Worm (Caenorhabditis elegans) whole organism, L4 larva: ENCODE data around the gene gnrr-4.
A peak's percentile ranks its signal among the peaks of the same experiment; 100 is the strongest.

Experiments used
- F10B5.3 ChIP-seq: sonication (generic microtip); optimal IDR thresholded peaks from 2 replicates; lab custom pipeline; 2016; ENCODE audit warnings: mild to moderate bottlenecking, missing genetic modification characterization, missing compliant biosample characterization
- R02D3.7 ChIP-seq: fragments of 150-350 bp; sonication (generic microtip); optimal IDR thresholded peaks from 3 replicates; lab custom pipeline; 2014; ENCODE audit warnings: missing biosample characterization, missing genetic modification characterization
- aha-1 ChIP-seq: fragments of 150-350 bp; peaks from one replicate; lab custom pipeline; 2014; ENCODE audit warnings: missing biosample characterization, missing genetic modification characterization
- arid-1 ChIP-seq: fragments of 200-800 bp; sonication (Bioruptor generic); conservative IDR thresholded peaks from 2 replicates; pipeline ENCODE4 v1.3.6; 2022; ENCODE audit warnings: missing genetic modification reagents, missing genetic modification characterization, missing compliant biosample characterization
- ceh-32 ChIP-seq: sonication (generic microtip); optimal IDR thresholded peaks from 2 replicates; lab custom pipeline; 2016; ENCODE audit warnings: mild to moderate bottlenecking, missing genetic modification characterization, missing compliant biosample characterization; ENCODE audit not compliant: poor library complexity
- ceh-44 ChIP-seq: fragments of 200-800 bp; sonication (Bioruptor generic); IDR thresholded peaks from 2 replicates; pipeline ENCODE4 v1.3.6; 2022; ENCODE audit warnings: missing genetic modification reagents, missing genetic modification characterization, missing compliant biosample characterization
- ceh-82 ChIP-seq: sonication (generic microtip); optimal IDR thresholded peaks from 2 replicates; lab custom pipeline; 2017; ENCODE audit warnings: missing biosample characterization, missing genetic modification characterization
- cey-2 ChIP-seq: sonication (generic microtip); optimal IDR thresholded peaks from 3 replicates; lab custom pipeline; 2017; ENCODE audit warnings: missing genetic modification characterization, mild to moderate bottlenecking, missing compliant biosample characterization, antibody characterized with exemption, borderline replicate concordance; ENCODE audit not compliant: insufficient read depth
- dmd-6 ChIP-seq: fragments of 200-800 bp; sonication (Bioruptor generic); IDR thresholded peaks from 2 replicates; pipeline ENCODE4 v1.3.6; 2022; ENCODE audit warnings: missing genetic modification reagents, missing genetic modification characterization, missing compliant biosample characterization
- dve-1 ChIP-seq: sonication (generic microtip); optimal IDR thresholded peaks from 2 replicates; lab custom pipeline; 2017; ENCODE audit warnings: antibody characterized with exemption, mild to moderate bottlenecking, missing genetic modification characterization, missing compliant biosample characterization; ENCODE audit not compliant: insufficient read depth
- egl-27 ChIP-seq: sonication (generic microtip); optimal IDR thresholded peaks from 3 replicates; lab custom pipeline; 2017; ENCODE audit warnings: missing biosample characterization, missing genetic modification reagents, missing genetic modification characterization
- egl-43 ChIP-seq: fragments of 200-800 bp; sonication (Bioruptor generic); IDR thresholded peaks from 2 replicates; pipeline ENCODE4 v1.3.6; 2022; ENCODE audit warnings: missing genetic modification reagents, missing genetic modification characterization, missing compliant biosample characterization
- gei-8 ChIP-seq: fragments of 200-800 bp; sonication (Bioruptor generic); optimal IDR thresholded peaks from 2 replicates; lab custom pipeline; 2018; ENCODE audit warnings: mild to moderate bottlenecking, missing genetic modification characterization, missing compliant biosample characterization
- hlh-30 ChIP-seq: sonication (generic microtip); optimal IDR thresholded peaks from 2 replicates; lab custom pipeline; 2017; ENCODE audit warnings: antibody characterized with exemption, mild to moderate bottlenecking, missing genetic modification characterization, missing compliant biosample characterization; ENCODE audit not compliant: insufficient read depth
- hmg-1.1 ChIP-seq: fragments of 200-800 bp; sonication (Bioruptor generic); IDR thresholded peaks from 2 replicates; pipeline ENCODE4 v1.3.6; 2022; ENCODE audit warnings: missing genetic modification reagents, missing genetic modification characterization, missing compliant biosample characterization
- lin-1 ChIP-seq: fragments of 200-800 bp; sonication (Bioruptor generic); IDR thresholded peaks from 2 replicates; pipeline ENCODE4 v1.3.6; 2022; ENCODE audit warnings: missing genetic modification reagents, missing genetic modification characterization, missing compliant biosample characterization
- lin-15B ChIP-seq: fragments of 150-350 bp; sonication (generic microtip); optimal IDR thresholded peaks from 3 replicates; lab custom pipeline; 2014; ENCODE audit warnings: missing biosample characterization, missing genetic modification characterization
- lsy-2 ChIP-seq, 2 experiments: fragments of 150-350 bp in 1 of 2; sonication (generic microtip) in 1 of 2; optimal IDR thresholded peaks; 2 replicates each; lab custom pipeline; 2014 to 2017; ENCODE audit warnings: missing biosample characterization in 2 of 2, missing genetic modification characterization in 2 of 2
- mdt-29 ChIP-seq: fragments of 200-800 bp; sonication (Bioruptor generic); IDR thresholded peaks from 2 replicates; pipeline ENCODE4 v1.3.6; 2022; ENCODE audit warnings: missing genetic modification reagents, missing genetic modification characterization, missing compliant biosample characterization
- mep-1 ChIP-seq: fragments of 150-350 bp; sonication (generic microtip); optimal IDR thresholded peaks from 3 replicates; lab custom pipeline; 2014; ENCODE audit warnings: missing biosample characterization, missing genetic modification characterization
- mes-2 ChIP-seq: sonication (generic microtip); optimal IDR thresholded peaks from 2 replicates; lab custom pipeline; 2016; ENCODE audit warnings: missing genotype, mild to moderate bottlenecking, missing genetic modification characterization, missing compliant biosample characterization; ENCODE audit not compliant: poor library complexity, severe bottlenecking
- mxl-3 ChIP-seq: fragments of 200-800 bp; sonication (Bioruptor generic); optimal IDR thresholded peaks from 2 replicates; lab custom pipeline; 2018; ENCODE audit warnings: mild to moderate bottlenecking, missing genetic modification characterization, missing compliant biosample characterization
- nhr-237 ChIP-seq: sonication (generic microtip); optimal IDR thresholded peaks from 2 replicates; lab custom pipeline; 2017; ENCODE audit warnings: missing biosample characterization, missing genetic modification characterization
- nhr-25 ChIP-seq: sonication (generic microtip); optimal IDR thresholded peaks from 2 replicates; lab custom pipeline; 2017; ENCODE audit warnings: missing genetic modification characterization, mild to moderate bottlenecking, missing compliant biosample characterization, antibody characterized with exemption, moderate library complexity, borderline replicate concordance; ENCODE audit not compliant: insufficient read depth
- nhr-28 ChIP-seq: fragments of 150-350 bp; optimal IDR thresholded peaks from 2 replicates; lab custom pipeline; 2014; ENCODE audit warnings: missing biosample characterization, missing genetic modification characterization
- nhr-42 ChIP-seq: fragments of 200-800 bp; sonication (Bioruptor generic); IDR thresholded peaks from 2 replicates; pipeline ENCODE4 v1.3.6; 2022; ENCODE audit warnings: missing genetic modification characterization, missing compliant biosample characterization
- nhr-6 ChIP-seq: fragments of 150-350 bp; optimal IDR thresholded peaks from 2 replicates; lab custom pipeline; 2014; ENCODE audit warnings: missing biosample characterization, missing genetic modification characterization
- nhr-77 ChIP-seq: fragments of 150-350 bp; optimal IDR thresholded peaks from 2 replicates; lab custom pipeline; 2014; ENCODE audit warnings: missing biosample characterization, missing genetic modification characterization
- pha-4 ChIP-seq, 2 experiments: fragments of 150-350 bp in 1 of 2; fragments of 200-800 bp in 1 of 2; sonication (Bioruptor generic) in 1 of 2; IDR thresholded peaks in 1 of 2; optimal IDR thresholded peaks in 1 of 2; 2 replicates each; pipeline versions ENCODE4 v1.3.6 to Lab custom; 2014 to 2022; ENCODE audit warnings: missing genetic modification characterization in 2 of 2, missing genetic modification reagents in 2 of 2, missing biosample characterization in 1 of 2, missing compliant biosample characterization in 1 of 2
- pqm-1 ChIP-seq: sonication (generic microtip); optimal IDR thresholded peaks from 2 replicates; lab custom pipeline; 2017; ENCODE audit warnings: missing biosample characterization, missing genetic modification characterization
- saeg-2 ChIP-seq: fragments of 200-800 bp; sonication (Bioruptor generic); IDR thresholded peaks from 2 replicates; pipeline ENCODE4 v1.3.6; 2022; ENCODE audit warnings: missing genetic modification reagents, missing genetic modification characterization, missing compliant biosample characterization
- set-16 ChIP-seq: fragments of 200-800 bp; sonication (Bioruptor generic); IDR thresholded peaks from 2 replicates; pipeline ENCODE4 v1.3.6; 2022; ENCODE audit warnings: missing genetic modification reagents, missing genetic modification characterization, missing compliant biosample characterization
- snpc-1.2 ChIP-seq: fragments of 200-800 bp; sonication (Bioruptor generic); IDR thresholded peaks from 2 replicates; pipeline ENCODE4 v1.3.6; 2022; ENCODE audit warnings: missing genetic modification reagents, missing genetic modification characterization, missing compliant biosample characterization
- tag-97 ChIP-seq: fragments of 200-800 bp; sonication (Bioruptor generic); IDR thresholded peaks from 2 replicates; pipeline ENCODE4 v1.3.6; 2022; ENCODE audit warnings: missing genetic modification characterization, missing compliant biosample characterization
- tra-1 ChIP-seq: fragments of 200-800 bp; sonication (Bioruptor generic); IDR thresholded peaks from 2 replicates; pipeline ENCODE4 v1.3.6; 2022; ENCODE audit warnings: missing genetic modification reagents, missing genetic modification characterization, missing compliant biosample characterization
- unc-39 ChIP-seq: sonication (generic microtip); optimal IDR thresholded peaks from 2 replicates; lab custom pipeline; 2017; ENCODE audit warnings: missing biosample characterization, missing genetic modification characterization
- unc-62 ChIP-seq, 3 experiments: fragments of 150-350 bp in 1 of 3; sonication (generic microtip); optimal IDR thresholded peaks in 2 of 3; peaks in 1 of 3; 1 replicate in 1 of 3; 2 replicates in 2 of 3; lab custom pipeline; 2014 to 2017; ENCODE audit warnings: missing biosample characterization in 3 of 3, missing genetic modification characterization in 3 of 3, missing genetic modification reagents in 3 of 3, missing genotype in 1 of 3
- vab-7 ChIP-seq: fragments of 200-800 bp; sonication (Bioruptor generic); IDR thresholded peaks from 2 replicates; pipeline ENCODE4 v1.3.6; 2022; ENCODE audit warnings: missing genetic modification reagents, missing genetic modification characterization, missing compliant biosample characterization
- zip-2 ChIP-seq: fragments of 150-350 bp; optimal IDR thresholded peaks from 2 replicates; lab custom pipeline; 2014; ENCODE audit warnings: missing biosample characterization, missing genetic modification characterization
- ztf-7 ChIP-seq: fragments of 150-350 bp; optimal IDR thresholded peaks from 2 replicates; lab custom pipeline; 2014; ENCODE audit warnings: missing biosample characterization, missing genetic modification characterization

The gnrr-4 gene

ce11 chrX:5775804-5776252 lies 32.7 kb upstream of the gnrr-4 start (continued):
- peak; percentile 76 for TF ChIP-seq nhr-77 (tag; lab: Kevin White, UChicago)
- no peak for TF ChIP-seq egl-27
- TF ChIP-seq nhr-6 (tag; lab: Kevin White, UChicago): peak; percentile 69
- TF ChIP-seq hlh-30 (tag; lab: Kevin White, UChicago): peak; percentile 61
- TF ChIP-seq ceh-82 (tag; lab: Kevin White, UChicago): no peak
- no peak for TF ChIP-seq tag-97 (GFP tag; lab: Robert Waterston, UW)
- no peak for TF ChIP-seq gei-8
- peak; percentile 63 for TF ChIP-seq nhr-28
- no peak for TF ChIP-seq nhr-25 (tag; lab: Kevin White, UChicago)
- peak in 1 of 2 experiments; percentile 85 for TF ChIP-seq lsy-2 (tag; optimal IDR thresholded peaks at IDR 0.05; lab: Kevin White, UChicago)
- no peak for TF ChIP-seq cey-2
- TF ChIP-seq ceh-32 (tag; lab: Kevin White, UChicago): no peak
- TF ChIP-seq dmd-6 (GFP tag; lab: Robert Waterston, UW): peak; percentile 60
- no peak for TF ChIP-seq ztf-7 (tag; lab: Kevin White, UChicago)
- no peak for TF ChIP-seq pha-4 (GFP tag; IDR thresholded peaks at IDR 0.05; lab: Robert Waterston, UW)
- no peak for TF ChIP-seq pha-4 (tag; optimal IDR thresholded peaks at IDR 0.05; lab: Kevin White, UChicago)
- TF ChIP-seq arid-1 (GFP tag; lab: Robert Waterston, UW): 0 out of 2 replicates have a peak, but pooled peaks have one; percentile 16
- TF ChIP-seq vab-7: 0 out of 2 replicates have a peak, but pooled peaks have one; percentile 36
- peak; percentile 21 for TF ChIP-seq pqm-1 (tag; lab: Kevin White, UChicago)
- TF ChIP-seq R02D3.7 (tag; lab: Kevin White, UChicago): no peak
- TF ChIP-seq zip-2: no peak
- peak; percentile 63 for TF ChIP-seq dve-1 (tag; lab: Kevin White, UChicago)
- TF ChIP-seq mdt-29 (GFP tag; lab: Robert Waterston, UW): no peak
- TF ChIP-seq tra-1: 0 out of 2 replicates have a peak, but pooled peaks have one; percentile 53

DNA sequence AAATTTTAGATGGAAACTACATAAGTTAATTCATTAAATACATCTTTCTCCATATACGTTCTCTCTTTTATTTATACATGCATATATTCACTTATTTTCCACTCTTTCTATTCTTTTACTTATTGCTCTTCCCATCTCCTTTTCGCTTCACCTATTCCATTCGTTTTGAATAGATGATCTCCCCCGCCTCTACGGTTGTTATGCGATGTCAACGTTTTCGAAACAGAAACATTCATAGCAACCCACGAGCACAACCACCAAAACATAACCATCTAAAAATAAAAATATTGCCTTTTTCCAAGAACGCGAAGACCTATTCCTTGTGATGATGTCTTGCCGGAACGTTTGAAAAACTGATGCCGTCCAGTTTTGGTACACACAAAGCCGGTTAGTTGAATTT lies 30.4 kb upstream of the gnrr-4 start, which contains the start of gene sym-3:
TSS of gene sym-3 (plus strand) at position 301 of the 400 bp plus-strand sequence.
- no peak for TF ChIP-seq snpc-1.2 (GFP tag; lab: Robert Waterston, UW)
- TF ChIP-seq set-16: no peak
- TF ChIP-seq aha-1 (tag; lab: Kevin White, UChicago): peak; percentile 63

DNA sequence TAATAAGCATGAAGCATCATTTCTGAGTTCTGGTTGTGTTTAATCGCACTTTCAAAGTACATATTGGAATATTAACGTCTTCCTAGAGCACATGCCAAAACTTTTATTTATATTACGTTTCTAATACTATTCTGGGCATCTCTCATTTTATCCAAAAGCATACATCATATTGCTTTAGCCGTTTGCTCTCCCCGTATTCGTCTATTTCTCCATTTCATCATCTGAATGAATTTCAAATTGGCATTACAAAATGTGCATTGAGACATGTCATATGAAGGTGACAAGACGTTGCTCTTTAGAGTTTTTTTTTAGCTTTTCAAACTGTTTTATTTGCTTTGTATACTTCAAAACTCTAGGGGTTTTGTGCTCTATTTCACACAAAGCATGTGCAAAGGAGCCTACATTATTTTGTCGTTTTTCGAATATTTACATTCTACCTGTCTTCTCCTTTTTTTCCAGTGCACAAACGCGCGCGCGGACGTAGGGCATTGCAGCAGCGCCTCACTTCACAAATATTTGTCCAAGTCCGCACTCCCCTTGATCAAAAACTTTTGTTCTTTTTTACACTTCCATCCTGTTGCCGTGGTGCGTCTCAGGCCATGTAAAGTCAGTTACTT lies 29.5 kb upstream of the gnrr-4 start:
- TF ChIP-seq nhr-42 (no peak), egl-43 (GFP tag; lab: Robert Waterston, UW) (no peak), mep-1 (tag; lab: Kevin White, UChicago) (no peak), aha-1 (tag; lab: Kevin White, UChicago) (peak; percentile 61), ceh-32 (tag; lab: Kevin White, UChicago) (no peak), mxl-3 (GFP tag; lab: Kevin White, UChicago) (no peak), lin-1 (no peak), mes-2 (tag; lab: Kevin White, UChicago) (no peak), pha-4 (GFP tag; IDR thresholded peaks at IDR 0.05; lab: Robert Waterston, UW) (peak; percentile 49; the same call in 1 of the 2 replicates), pha-4 (tag; optimal IDR thresholded peaks at IDR 0.05; lab: Kevin White, UChicago) (no peak)
- TF ChIP-seq, all 104 proteins: peak for 2

DNA sequence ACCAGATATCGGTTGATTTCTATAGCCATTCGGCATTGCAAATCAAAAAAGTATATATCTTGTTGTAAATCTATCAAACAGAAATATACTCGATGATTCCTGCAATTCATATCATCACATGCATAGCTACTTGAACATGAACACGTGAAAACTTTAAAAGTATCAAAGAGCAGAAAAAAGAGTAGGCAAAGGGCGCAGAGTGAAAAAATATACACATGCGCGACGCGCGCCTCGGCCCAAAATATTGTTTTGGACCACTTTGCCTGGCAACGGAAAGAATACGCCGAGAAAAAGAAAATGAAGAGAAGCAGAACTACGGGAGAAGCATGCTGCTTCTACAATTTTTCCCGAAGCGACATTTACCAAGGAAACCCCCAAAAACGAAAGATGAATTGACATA lies 27.5 kb upstream of the gnrr-4 start, which contains the start of gene C54H2.4:
TSS of gene C54H2.4 (minus strand) at position 101 of the 400 bp plus-strand sequence.
- TF ChIP-seq nhr-237 (tag; lab: Kevin White, UChicago): no peak
- TF ChIP-seq ceh-44 (GFP tag; lab: Robert Waterston, UW): no peak
- no peak for TF ChIP-seq saeg-2 (GFP tag; lab: Robert Waterston, UW)
- no peak for TF ChIP-seq mes-2 (tag; lab: Kevin White, UChicago)
- TF ChIP-seq unc-39 (tag; lab: Kevin White, UChicago): no peak
- no peak for TF ChIP-seq zip-2
- no peak for TF ChIP-seq nhr-25 (tag; lab: Kevin White, UChicago)
- no peak for TF ChIP-seq lsy-2 (tag; optimal IDR thresholded peaks at IDR 0.05; lab: Kevin White, UChicago)
- no peak for TF ChIP-seq lin-15B (tag; lab: Kevin White, UChicago)
- no peak for TF ChIP-seq unc-62 (GFP tag; optimal IDR thresholded peaks at IDR 0.05 in 1 of 2; lab: Kevin White, UChicago)
- no peak for TF ChIP-seq unc-62 (tag; optimal IDR thresholded peaks at IDR 0.05; lab: Kevin White, UChicago)
- TF ChIP-seq nhr-77 (tag; lab: Kevin White, UChicago): no peak
- no peak for TF ChIP-seq hmg-1.1 (GFP tag; lab: Robert Waterston, UW)
- TF ChIP-seq F10B5.3 (tag; lab: Kevin White, UChicago): no peak
